Worm (Caenorhabditis elegans): ENCODE data around the gene K01B6.4.

- TF ChIP-seq nhr-11 (tag; optimal IDR thresholded peaks at IDR 0.05) (no peak), elt-2 (tag; optimal IDR thresholded peaks at IDR 0.05) (no peak), ceh-48 (tag; optimal IDR thresholded peaks at IDR 0.05) (no peak), unc-86 (tag; optimal IDR thresholded peaks at IDR 0.05) (no peak), rnt-1 (tag; optimal IDR thresholded peaks at IDR 0.05) (no peak), ref-2 (tag; optimal IDR thresholded peaks at IDR 0.05) (no peak), C08G9.2 (tag; optimal IDR thresholded peaks at IDR 0.05) (no peak), hlh-15 (tag; optimal IDR thresholded peaks at IDR 0.05) (no peak)
Observed at ce11 chrIII:9250729-9251128, 46.5 kb downstream of the K01B6.4 start, which contains the start of gene T02C1.2.
